Worm (Caenorhabditis elegans) whole organism, L4 larva: Measurements from ENCODE around the gene T23F11.2.

ENCODE experiments used
- F10B5.3 ChIP-seq: sonication (generic microtip); optimal IDR thresholded peaks from 2 replicates; lab custom pipeline; 2016; ENCODE audit warnings: mild to moderate bottlenecking, missing genetic modification characterization, missing compliant biosample characterization
- F26F4.8 ChIP-seq: fragments of 200-800 bp; sonication (Bioruptor generic); conservative IDR thresholded peaks from 2 replicates; pipeline ENCODE4 v1.3.6; 2022; ENCODE audit warnings: missing genetic modification characterization, missing compliant biosample characterization
- F37D6.2 ChIP-seq: sonication (generic microtip); optimal IDR thresholded peaks from 2 replicates; lab custom pipeline; 2016; ENCODE audit warnings: mild to moderate bottlenecking, missing genetic modification characterization, missing compliant biosample characterization
- F44E2.7 ChIP-seq: fragments of 200-800 bp; sonication (Bioruptor generic); IDR thresholded peaks from 2 replicates; pipeline ENCODE4 v2.1.2; 2022; ENCODE audit warnings: missing genetic modification characterization, missing compliant biosample characterization
- T26A8.4 ChIP-seq: fragments of 200-800 bp; sonication (Bioruptor generic); IDR thresholded peaks from 2 replicates; pipeline ENCODE4 v1.3.6; 2022; ENCODE audit warnings: missing genetic modification characterization, missing compliant biosample characterization
- Y48G9A.11 ChIP-seq: fragments of 200-800 bp; sonication (Bioruptor generic); IDR thresholded peaks from 2 replicates; pipeline ENCODE4 v1.3.6; 2022; ENCODE audit warnings: missing genetic modification reagents, missing genetic modification characterization, missing compliant biosample characterization
- ZK337.2 ChIP-seq: fragments of 200-800 bp; sonication (Bioruptor generic); IDR thresholded peaks from 2 replicates; pipeline ENCODE4 v1.3.6; 2022; ENCODE audit warnings: missing genetic modification reagents, missing genetic modification characterization, missing compliant biosample characterization
- ZK546.5 ChIP-seq, 2 experiments: sonication (generic microtip); optimal IDR thresholded peaks; 2 replicates each; lab custom pipeline; 2017; ENCODE audit warnings: missing biosample characterization in 2 of 2, missing genetic modification characterization in 2 of 2
- aha-1 ChIP-seq: fragments of 150-350 bp; peaks from one replicate; lab custom pipeline; 2014; ENCODE audit warnings: missing biosample characterization, missing genetic modification characterization
- arid-1 ChIP-seq: fragments of 200-800 bp; sonication (Bioruptor generic); conservative IDR thresholded peaks from 2 replicates; pipeline ENCODE4 v1.3.6; 2022; ENCODE audit warnings: missing genetic modification reagents, missing genetic modification characterization, missing compliant biosample characterization
- attf-4 ChIP-seq: sonication (generic microtip); optimal IDR thresholded peaks from 3 replicates; lab custom pipeline; 2017; ENCODE audit warnings: missing biosample characterization, missing genetic modification characterization
- ceh-20 ChIP-seq: fragments of 200-800 bp; sonication (Bioruptor generic); IDR thresholded peaks from 2 replicates; pipeline ENCODE4 v1.3.6; 2022; ENCODE audit warnings: missing genetic modification reagents, missing genetic modification characterization, missing compliant biosample characterization
- ceh-28 ChIP-seq: fragments of 150-350 bp; optimal IDR thresholded peaks from 2 replicates; lab custom pipeline; 2014; ENCODE audit warnings: missing biosample characterization, missing genetic modification reagents, missing genetic modification characterization
- ceh-32 ChIP-seq: sonication (generic microtip); optimal IDR thresholded peaks from 2 replicates; lab custom pipeline; 2016; ENCODE audit warnings: mild to moderate bottlenecking, missing genetic modification characterization, missing compliant biosample characterization; ENCODE audit not compliant: poor library complexity
- ces-1 ChIP-seq: fragments of 150-350 bp; sonication (generic microtip); optimal IDR thresholded peaks from 4 replicates; lab custom pipeline; 2014; ENCODE audit warnings: missing biosample characterization, missing genetic modification reagents, missing genetic modification characterization
- cey-2 ChIP-seq: sonication (generic microtip); optimal IDR thresholded peaks from 3 replicates; lab custom pipeline; 2017; ENCODE audit warnings: missing genetic modification characterization, mild to moderate bottlenecking, missing compliant biosample characterization, antibody characterized with exemption, borderline replicate concordance; ENCODE audit not compliant: insufficient read depth
- ctbp-1 ChIP-seq: fragments of 200-800 bp; sonication (Bioruptor generic); IDR thresholded peaks from 2 replicates; pipeline ENCODE4 v1.3.6; 2022; ENCODE audit warnings: missing genetic modification reagents, missing genetic modification characterization, missing compliant biosample characterization
- daf-16 ChIP-seq, 3 experiments: sonication (generic microtip); optimal IDR thresholded peaks; 2 replicates each; lab custom pipeline; 2016 to 2017; ENCODE audit warnings: missing genetic modification characterization in 3 of 3, missing genetic modification reagents in 3 of 3, mild to moderate bottlenecking in 2 of 3, missing compliant biosample characterization in 2 of 3, missing biosample characterization in 1 of 3, moderate library complexity in 1 of 3
- daf-19 ChIP-seq: fragments of 200-800 bp; sonication (Bioruptor generic); conservative IDR thresholded peaks from 2 replicates; pipeline ENCODE4 v1.3.6; 2022; ENCODE audit warnings: missing genetic modification characterization, missing compliant biosample characterization
- daf-8 ChIP-seq: fragments of 200-800 bp; sonication (Bioruptor generic); IDR thresholded peaks from 2 replicates; pipeline ENCODE4 v1.3.6; 2022; ENCODE audit warnings: missing genetic modification characterization, missing compliant biosample characterization
- dmd-6 ChIP-seq: fragments of 200-800 bp; sonication (Bioruptor generic); IDR thresholded peaks from 2 replicates; pipeline ENCODE4 v1.3.6; 2022; ENCODE audit warnings: missing genetic modification reagents, missing genetic modification characterization, missing compliant biosample characterization
- dmd-9 ChIP-seq: fragments of 200-800 bp; sonication (Bioruptor generic); IDR thresholded peaks from 2 replicates; pipeline ENCODE4 v1.3.6; 2022; ENCODE audit warnings: missing genetic modification reagents, missing genetic modification characterization, missing compliant biosample characterization
- duxl-1 ChIP-seq: sonication (generic microtip); optimal IDR thresholded peaks from 2 replicates; lab custom pipeline; 2016; ENCODE audit warnings: mild to moderate bottlenecking, missing genetic modification characterization, moderate library complexity, missing compliant biosample characterization; ENCODE audit not compliant: poor library complexity
- dve-1 ChIP-seq: sonication (generic microtip); optimal IDR thresholded peaks from 2 replicates; lab custom pipeline; 2017; ENCODE audit warnings: antibody characterized with exemption, mild to moderate bottlenecking, missing genetic modification characterization, missing compliant biosample characterization; ENCODE audit not compliant: insufficient read depth
- egl-27 ChIP-seq: sonication (generic microtip); optimal IDR thresholded peaks from 3 replicates; lab custom pipeline; 2017; ENCODE audit warnings: missing biosample characterization, missing genetic modification reagents, missing genetic modification characterization
- fkh-10 ChIP-seq: fragments of 150-350 bp; optimal IDR thresholded peaks from 2 replicates; lab custom pipeline; 2014; ENCODE audit warnings: missing biosample characterization, missing genetic modification reagents, missing genetic modification characterization
- fos-1 ChIP-seq: fragments of 150-350 bp; optimal IDR thresholded peaks from 2 replicates; lab custom pipeline; 2014; ENCODE audit warnings: missing biosample characterization, missing genetic modification characterization
- gei-8 ChIP-seq: fragments of 200-800 bp; sonication (Bioruptor generic); optimal IDR thresholded peaks from 2 replicates; lab custom pipeline; 2018; ENCODE audit warnings: mild to moderate bottlenecking, missing genetic modification characterization, missing compliant biosample characterization
- hlh-11 ChIP-seq: fragments of 200-800 bp; sonication (Bioruptor generic); optimal IDR thresholded peaks from 2 replicates; lab custom pipeline; 2018; ENCODE audit warnings: mild to moderate bottlenecking, missing genetic modification characterization, missing compliant biosample characterization
- lin-13 ChIP-seq: fragments of 150-350 bp; optimal IDR thresholded peaks from 2 replicates; lab custom pipeline; 2014; ENCODE audit warnings: missing biosample characterization, missing genetic modification reagents, missing genetic modification characterization
- lin-38 ChIP-seq: fragments of 200-800 bp; sonication (Bioruptor generic); IDR thresholded peaks from 2 replicates; pipeline ENCODE4 v1.3.6; 2022; ENCODE audit warnings: missing genetic modification reagents, missing genetic modification characterization, missing compliant biosample characterization
- lin-39 ChIP-seq: fragments of 150-350 bp; optimal IDR thresholded peaks from 2 replicates; lab custom pipeline; 2014; ENCODE audit warnings: missing biosample characterization, missing genetic modification reagents, missing genetic modification characterization
- lsy-2 ChIP-seq, 2 experiments: fragments of 150-350 bp in 1 of 2; sonication (generic microtip) in 1 of 2; optimal IDR thresholded peaks; 2 replicates each; lab custom pipeline; 2014 to 2017; ENCODE audit warnings: missing biosample characterization in 2 of 2, missing genetic modification characterization in 2 of 2
- madf-5 ChIP-seq, 2 experiments: fragments of 200-800 bp; sonication (Bioruptor generic); IDR thresholded peaks; 2 replicates each; pipeline ENCODE4 v1.3.6; 2022; ENCODE audit warnings: missing compliant biosample characterization in 2 of 2, missing genetic modification characterization in 2 of 2
- mxl-2 ChIP-seq: fragments of 200-800 bp; sonication (Bioruptor generic); conservative IDR thresholded peaks from 2 replicates; pipeline ENCODE4 v1.3.6; 2022; ENCODE audit warnings: missing genetic modification reagents, missing genetic modification characterization, missing compliant biosample characterization
- mxl-3 ChIP-seq: fragments of 200-800 bp; sonication (Bioruptor generic); optimal IDR thresholded peaks from 2 replicates; lab custom pipeline; 2018; ENCODE audit warnings: mild to moderate bottlenecking, missing genetic modification characterization, missing compliant biosample characterization
- nhr-102 ChIP-seq: sonication (generic microtip); optimal IDR thresholded peaks from 2 replicates; lab custom pipeline; 2016; ENCODE audit warnings: mild to moderate bottlenecking, missing genetic modification characterization, moderate library complexity, missing compliant biosample characterization
- nhr-111 ChIP-seq: fragments of 200-800 bp; sonication (Bioruptor generic); optimal IDR thresholded peaks from 2 replicates; lab custom pipeline; 2018; ENCODE audit warnings: mild to moderate bottlenecking, missing genetic modification characterization, missing compliant biosample characterization
- nhr-237 ChIP-seq: sonication (generic microtip); optimal IDR thresholded peaks from 2 replicates; lab custom pipeline; 2017; ENCODE audit warnings: missing biosample characterization, missing genetic modification characterization
- nhr-25 ChIP-seq: sonication (generic microtip); optimal IDR thresholded peaks from 2 replicates; lab custom pipeline; 2017; ENCODE audit warnings: missing genetic modification characterization, mild to moderate bottlenecking, missing compliant biosample characterization, antibody characterized with exemption, moderate library complexity, borderline replicate concordance; ENCODE audit not compliant: insufficient read depth
- nhr-28 ChIP-seq: fragments of 150-350 bp; optimal IDR thresholded peaks from 2 replicates; lab custom pipeline; 2014; ENCODE audit warnings: missing biosample characterization, missing genetic modification characterization
- nhr-6 ChIP-seq: fragments of 150-350 bp; optimal IDR thresholded peaks from 2 replicates; lab custom pipeline; 2014; ENCODE audit warnings: missing biosample characterization, missing genetic modification characterization
- pha-4 ChIP-seq, 2 experiments: fragments of 150-350 bp in 1 of 2; fragments of 200-800 bp in 1 of 2; sonication (Bioruptor generic) in 1 of 2; IDR thresholded peaks in 1 of 2; optimal IDR thresholded peaks in 1 of 2; 2 replicates each; pipeline versions ENCODE4 v1.3.6 to Lab custom; 2014 to 2022; ENCODE audit warnings: missing genetic modification characterization in 2 of 2, missing genetic modification reagents in 2 of 2, missing biosample characterization in 1 of 2, missing compliant biosample characterization in 1 of 2
- rbr-2 ChIP-seq: sonication (generic microtip); optimal IDR thresholded peaks from 2 replicates; lab custom pipeline; 2016; ENCODE audit warnings: missing genotype, missing genetic modification characterization, missing compliant biosample characterization
- set-16 ChIP-seq: fragments of 200-800 bp; sonication (Bioruptor generic); IDR thresholded peaks from 2 replicates; pipeline ENCODE4 v1.3.6; 2022; ENCODE audit warnings: missing genetic modification reagents, missing genetic modification characterization, missing compliant biosample characterization
- snpc-4 ChIP-seq: fragments of 150-350 bp; optimal IDR thresholded peaks from 2 replicates; lab custom pipeline; 2014; ENCODE audit warnings: missing biosample characterization, missing genetic modification characterization
- spr-1 ChIP-seq: sonication (generic microtip); optimal IDR thresholded peaks from 2 replicates; lab custom pipeline; 2016; ENCODE audit warnings: mild to moderate bottlenecking, missing genetic modification characterization, missing compliant biosample characterization
- spr-3 ChIP-seq: fragments of 200-800 bp; sonication (Bioruptor generic); optimal IDR thresholded peaks from 2 replicates; lab custom pipeline; 2018; ENCODE audit warnings: mild to moderate bottlenecking, missing genetic modification characterization, missing compliant biosample characterization
- unc-130 ChIP-seq: sonication (generic microtip); optimal IDR thresholded peaks from 2 replicates; lab custom pipeline; 2016; ENCODE audit warnings: missing genetic modification reagents, missing genetic modification characterization, missing compliant biosample characterization
- zfp-2 ChIP-seq: sonication (generic microtip); optimal IDR thresholded peaks from 2 replicates; lab custom pipeline; 2016; ENCODE audit warnings: mild to moderate bottlenecking, missing genetic modification characterization, missing compliant biosample characterization

T23F11.2 gene

ce11 chrIII:4693281-4693680 is 38.0 kb upstream of the T23F11.2 start, which contains the start of gene nifk-1 (continued):
- TF ChIP-seq gei-8 (GFP tag; lab: Kevin White, UChicago) (no peak), F10B5.3 (tag; lab: Kevin White, UChicago) (no peak), mxl-3 (GFP tag; lab: Kevin White, UChicago) (peak; percentile 62), nhr-6 (tag; lab: Kevin White, UChicago) (no peak), daf-16 (GFP tag; optimal IDR thresholded peaks at IDR 0.05; lab: Kevin White, UChicago) (peak in 1 of 2 experiments; percentile 55), daf-16 (tag; optimal IDR thresholded peaks at IDR 0.05; lab: Kevin White, UChicago) (peak; percentile 94), unc-130 (GFP tag; lab: Kevin White, UChicago) (no peak), ZK337.2 (no peak), ces-1 (GFP tag; lab: Kevin White, UChicago) (no peak), dmd-6 (GFP tag; lab: Robert Waterston, UW) (peak; percentile 76), fkh-10 (GFP tag; lab: Kevin White, UChicago) (no peak), ctbp-1 (GFP tag; lab: Robert Waterston, UW) (no peak), nhr-237 (tag; lab: Kevin White, UChicago) (no peak), nhr-102 (tag; lab: Kevin White, UChicago) (peak; percentile 21), rbr-2 (tag; lab: Kevin White, UChicago) (peak; percentile 67), arid-1 (GFP tag; lab: Robert Waterston, UW) (no peak), dmd-9 (GFP tag; lab: Robert Waterston, UW) (no peak), ZK546.5 (tag; optimal IDR thresholded peaks at IDR 0.05; lab: Kevin White, UChicago) (no peak), F37D6.2 (tag; lab: Kevin White, UChicago) (no peak), lsy-2 (tag; optimal IDR thresholded peaks at IDR 0.05; lab: Kevin White, UChicago) (peak in 1 of 2 experiments; percentile 87), F26F4.8 (GFP tag; lab: Robert Waterston, UW) (no peak), egl-27 (tag; lab: Kevin White, UChicago) (no peak), attf-4 (tag; lab: Kevin White, UChicago) (no peak), snpc-4 (tag; lab: Kevin White, UChicago) (no peak), duxl-1 (tag; lab: Kevin White, UChicago) (no peak), cey-2 (tag; lab: Kevin White, UChicago) (no peak), ceh-28 (tag; lab: Kevin White, UChicago) (no peak), ceh-32 (tag; lab: Kevin White, UChicago) (no peak), pha-4 (GFP tag; IDR thresholded peaks at IDR 0.05; lab: Robert Waterston, UW) (no peak), pha-4 (tag; optimal IDR thresholded peaks at IDR 0.05; lab: Kevin White, UChicago) (peak; percentile 74), spr-1 (tag; lab: Kevin White, UChicago) (no peak), nhr-28 (tag; lab: Kevin White, UChicago) (peak; percentile 76), zfp-2 (tag; lab: Kevin White, UChicago) (no peak), T26A8.4 (GFP tag; lab: Robert Waterston, UW) (no peak), ceh-20 (GFP tag; lab: Robert Waterston, UW) (no peak), F44E2.7 (GFP tag; lab: Robert Waterston, UW) (no peak), aha-1 (tag; lab: Kevin White, UChicago) (peak; percentile 70), Y48G9A.11 (GFP tag; lab: Robert Waterston, UW) (no peak), lin-38 (peak; percentile 77), hlh-11 (tag; lab: Kevin White, UChicago) (peak; percentile 80), madf-5 (GFP tag; IDR thresholded peaks at IDR 0.05; lab: Robert Waterston, UW) (no peak), lin-39 (tag; lab: Kevin White, UChicago) (no peak), lin-13 (GFP tag; lab: Kevin White, UChicago) (peak; percentile 19), nhr-111 (GFP tag; lab: Kevin White, UChicago) (no peak), dve-1 (peak; percentile 90), spr-3 (GFP tag; lab: Kevin White, UChicago) (no peak), mxl-2 (GFP tag; lab: Robert Waterston, UW) (no peak), daf-19 (GFP tag; lab: Robert Waterston, UW) (no peak), fos-1 (no peak), daf-8 (no peak), nhr-25 (tag; lab: Kevin White, UChicago) (no peak), set-16 (no peak)
